Worm (Caenorhabditis elegans): Measurements from ENCODE around the gene trpp-3.

- TF ChIP-seq snpc-1.1 (tag; optimal IDR thresholded peaks at IDR 0.05; ENCODE audit: insufficient read depth) = no peak
- no peak for TF ChIP-seq him-1 (tag; optimal IDR thresholded peaks at IDR 0.05)
- TF ChIP-seq lir-1 (GFP tag; conservative IDR thresholded peaks at IDR 0.05) = no peak
- TF ChIP-seq Y56A3A.18 (GFP tag; IDR thresholded peaks at IDR 0.05) = no peak
- TF ChIP-seq dpl-1 (GFP tag; optimal IDR thresholded peaks at IDR 0.05) = no peak
- 0 out of 2 replicates have a peak, but pooled peaks have one; percentile 25 for TF ChIP-seq mcd-1 (GFP tag; IDR thresholded peaks at IDR 0.05)
- no peak for TF ChIP-seq hrde-1 (tag; optimal IDR thresholded peaks at IDR 0.05; ENCODE audit: borderline replicate concordance)
- no peak for TF ChIP-seq nhr-80 (tag; optimal IDR thresholded peaks at IDR 0.05)
- no peak for TF ChIP-seq die-1 (tag; optimal IDR thresholded peaks at IDR 0.05)
- TF ChIP-seq snpc-4 (GFP tag; optimal IDR thresholded peaks at IDR 0.05) = no peak
- TF ChIP-seq snpc-4 (tag; optimal IDR thresholded peaks at IDR 0.05) = no peak
Observed at ce11 chrIII:9483716-9484115, 41.6 kb upstream of the trpp-3 start.

Data from whole organism, young adult.